Worm (Caenorhabditis elegans) whole organism, late embryonic: Measurements from ENCODE around the gene C16C8.17.

ENCODE experiments used
- C08G9.2 ChIP-seq: sonication (generic microtip); optimal IDR thresholded peaks from 2 replicates; lab custom pipeline; 2016; ENCODE audit warnings: mild to moderate bottlenecking, missing genetic modification characterization, moderate library complexity, missing compliant biosample characterization
- F13H6.1 ChIP-seq: sonication (generic microtip); optimal IDR thresholded peaks from 2 replicates; lab custom pipeline; 2016; ENCODE audit warnings: missing genetic modification characterization, missing compliant biosample characterization
- ceh-2 ChIP-seq: sonication (generic microtip); optimal IDR thresholded peaks from 2 replicates; lab custom pipeline; 2016; ENCODE audit warnings: missing genotype, missing genetic modification characterization, missing compliant biosample characterization
- ceh-22 ChIP-seq: sonication (generic microtip); optimal IDR thresholded peaks from 2 replicates; lab custom pipeline; 2017; ENCODE audit warnings: missing biosample characterization, missing genetic modification characterization
- ceh-34 ChIP-seq: sonication (generic microtip); optimal IDR thresholded peaks from 2 replicates; lab custom pipeline; 2016; ENCODE audit warnings: mild to moderate bottlenecking, missing genetic modification characterization, missing compliant biosample characterization
- ceh-45 ChIP-seq: fragments of 200-800 bp; sonication (Bioruptor generic); IDR thresholded peaks from 2 replicates; pipeline ENCODE4 v1.3.6; 2022; ENCODE audit warnings: missing genetic modification reagents, missing genetic modification characterization, missing compliant biosample characterization
- ceh-48 ChIP-seq: sonication (generic microtip); optimal IDR thresholded peaks from 2 replicates; lab custom pipeline; 2016; ENCODE audit warnings: missing genetic modification characterization, inconsistent platforms, missing compliant biosample characterization
- ceh-6 ChIP-seq: fragments of 200-800 bp; sonication (Bioruptor generic); optimal IDR thresholded peaks from 2 replicates; lab custom pipeline; 2018; ENCODE audit warnings: mild to moderate bottlenecking, missing genetic modification characterization, missing compliant biosample characterization
- ceh-9 ChIP-seq: sonication (generic microtip); optimal IDR thresholded peaks from 2 replicates; lab custom pipeline; 2016; ENCODE audit warnings: mild to moderate bottlenecking, missing genetic modification characterization, inconsistent platforms, missing compliant biosample characterization
- dmd-4 ChIP-seq: sonication (generic microtip); optimal IDR thresholded peaks from 2 replicates; lab custom pipeline; 2016; ENCODE audit warnings: borderline replicate concordance, missing genetic modification characterization, missing compliant biosample characterization
- dve-1 ChIP-seq: sonication (generic microtip); optimal IDR thresholded peaks from 2 replicates; lab custom pipeline; 2017; ENCODE audit warnings: antibody characterized with exemption, mild to moderate bottlenecking, missing genetic modification characterization, missing compliant biosample characterization
- elt-2 ChIP-seq: sonication (generic microtip); optimal IDR thresholded peaks from 2 replicates; lab custom pipeline; 2016; ENCODE audit warnings: missing genetic modification reagents, missing genetic modification characterization, missing compliant biosample characterization
- elt-4 ChIP-seq: sonication (generic microtip); optimal IDR thresholded peaks from 2 replicates; lab custom pipeline; 2016; ENCODE audit warnings: missing genetic modification characterization, missing compliant biosample characterization
- ets-4 ChIP-seq: sonication (generic microtip); optimal IDR thresholded peaks from 2 replicates; lab custom pipeline; 2016; ENCODE audit warnings: missing genetic modification characterization, missing compliant biosample characterization
- eyg-1 ChIP-seq: sonication (generic microtip); optimal IDR thresholded peaks from 2 replicates; lab custom pipeline; 2016; ENCODE audit warnings: missing genotype, missing genetic modification characterization, missing compliant biosample characterization
- fax-1 ChIP-seq: sonication (generic microtip); optimal IDR thresholded peaks from 2 replicates; lab custom pipeline; 2016; ENCODE audit warnings: missing genotype, missing genetic modification characterization, missing compliant biosample characterization
- fkh-10 ChIP-seq: fragments of 150-350 bp; optimal IDR thresholded peaks from 2 replicates; lab custom pipeline; 2014; ENCODE audit warnings: missing biosample characterization, missing genetic modification reagents, missing genetic modification characterization
- fkh-6 ChIP-seq: sonication (generic microtip); optimal IDR thresholded peaks from 2 replicates; lab custom pipeline; 2016; ENCODE audit warnings: missing genetic modification characterization, missing compliant biosample characterization
- hlh-13 ChIP-seq: fragments of 200-800 bp; sonication (Bioruptor generic); optimal IDR thresholded peaks from 2 replicates; lab custom pipeline; 2018; ENCODE audit warnings: mild to moderate bottlenecking, missing genetic modification characterization, missing compliant biosample characterization
- hlh-15 ChIP-seq: sonication (generic microtip); optimal IDR thresholded peaks from 2 replicates; lab custom pipeline; 2016; ENCODE audit warnings: missing genetic modification characterization, missing compliant biosample characterization
- hlh-30 ChIP-seq: sonication (generic microtip); optimal IDR thresholded peaks from 2 replicates; lab custom pipeline; 2017; ENCODE audit warnings: antibody characterized with exemption, missing genetic modification characterization, missing compliant biosample characterization; ENCODE audit not compliant: insufficient read depth
- hlh-6 ChIP-seq: sonication (generic microtip); optimal IDR thresholded peaks from 2 replicates; lab custom pipeline; 2016; ENCODE audit warnings: missing genotype, missing genetic modification characterization, missing compliant biosample characterization
- lim-6 ChIP-seq: sonication (generic microtip); optimal IDR thresholded peaks from 2 replicates; lab custom pipeline; 2016; ENCODE audit warnings: missing genetic modification characterization, missing compliant biosample characterization
- madf-2 ChIP-seq: sonication (generic microtip); optimal IDR thresholded peaks from 2 replicates; lab custom pipeline; 2017; ENCODE audit warnings: missing genetic modification characterization, missing compliant biosample characterization
- nhr-232 ChIP-seq: sonication (generic microtip); optimal IDR thresholded peaks from 2 replicates; lab custom pipeline; 2016; ENCODE audit warnings: missing genetic modification characterization, missing compliant biosample characterization
- npax-4 ChIP-seq: sonication (generic microtip); optimal IDR thresholded peaks from 2 replicates; lab custom pipeline; 2016; ENCODE audit warnings: missing genetic modification characterization, missing compliant biosample characterization
- pag-3 ChIP-seq: sonication (generic microtip); optimal IDR thresholded peaks from 2 replicates; lab custom pipeline; 2016; ENCODE audit warnings: missing compliant biosample characterization, missing genetic modification characterization, borderline replicate concordance
- pha-2 ChIP-seq: sonication (generic microtip); optimal IDR thresholded peaks from 2 replicates; lab custom pipeline; 2017; ENCODE audit warnings: mild to moderate bottlenecking, missing genetic modification characterization, missing compliant biosample characterization
- pqm-1 ChIP-seq: sonication (generic microtip); optimal IDR thresholded peaks from 2 replicates; lab custom pipeline; 2016; ENCODE audit warnings: missing genetic modification characterization, missing compliant biosample characterization
- pros-1 ChIP-seq: fragments of 150-350 bp; optimal IDR thresholded peaks from 2 replicates; lab custom pipeline; 2014; ENCODE audit warnings: missing biosample characterization, missing genetic modification reagents, missing genetic modification characterization
- rnt-1 ChIP-seq: sonication (generic microtip); optimal IDR thresholded peaks from 2 replicates; lab custom pipeline; 2016; ENCODE audit warnings: missing genetic modification characterization, missing compliant biosample characterization
- sdc-2 ChIP-seq: sonication (generic microtip); optimal IDR thresholded peaks from 2 replicates; lab custom pipeline; 2016; ENCODE audit warnings: missing genotype, missing genetic modification characterization, missing compliant biosample characterization
- sox-2 ChIP-seq: fragments of 200-800 bp; sonication (Bioruptor generic); IDR thresholded peaks from 2 replicates; pipeline ENCODE4 v1.3.6; 2022; ENCODE audit warnings: missing genetic modification reagents, missing genetic modification characterization, missing compliant biosample characterization
- tbx-2 ChIP-seq: sonication (generic microtip); optimal IDR thresholded peaks from 2 replicates; lab custom pipeline; 2016; ENCODE audit warnings: missing genetic modification characterization, missing compliant biosample characterization
- tbx-7 ChIP-seq: sonication (generic microtip); optimal IDR thresholded peaks from 2 replicates; lab custom pipeline; 2016; ENCODE audit warnings: missing genotype, missing genetic modification characterization, missing compliant biosample characterization
- ttx-3 ChIP-seq: sonication (generic microtip); optimal IDR thresholded peaks from 2 replicates; lab custom pipeline; 2016; ENCODE audit warnings: missing genetic modification reagents, missing genetic modification characterization, missing compliant biosample characterization
- unc-3 ChIP-seq, 2 experiments: fragments of 200-800 bp in 1 of 2; sonication (Bioruptor generic) in 1 of 2; sonication (generic microtip) in 1 of 2; conservative IDR thresholded peaks in 1 of 2; optimal IDR thresholded peaks in 1 of 2; 2 replicates each; pipeline versions ENCODE4 v1.3.6 to Lab custom; 2016 to 2022; ENCODE audit warnings: missing compliant biosample characterization in 2 of 2, missing genetic modification characterization in 2 of 2, missing genetic modification reagents in 1 of 2
- unc-42 ChIP-seq: sonication (generic microtip); optimal IDR thresholded peaks from 2 replicates; lab custom pipeline; 2016; ENCODE audit warnings: missing genotype, missing genetic modification characterization, missing compliant biosample characterization
- unc-86 ChIP-seq: sonication (generic microtip); optimal IDR thresholded peaks from 2 replicates; lab custom pipeline; 2016; ENCODE audit warnings: missing genetic modification characterization, missing compliant biosample characterization

The C16C8.17 gene

DNA sequence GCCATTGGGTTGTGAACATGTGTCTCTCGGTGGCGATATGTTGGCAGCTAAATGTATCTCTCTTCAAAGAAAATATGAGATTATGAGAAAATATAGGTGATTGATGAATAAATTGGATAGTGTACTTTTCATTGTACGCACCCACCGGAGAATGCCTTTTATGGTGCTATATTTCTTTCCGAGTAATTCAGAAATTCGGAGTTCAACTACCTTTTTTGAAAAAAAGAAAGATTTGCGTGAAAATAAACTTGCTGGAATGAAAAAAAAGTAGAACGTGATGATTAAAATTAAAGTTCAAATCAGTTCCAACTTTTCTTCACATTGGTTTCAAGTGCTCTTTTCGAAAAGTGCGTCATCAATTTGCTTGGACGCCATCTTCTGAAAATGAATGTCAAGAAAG lies 37.1 kb upstream of the C16C8.17 start, which contains the start of gene nep-8:
nep-8 (plus strand) TSS at position 301 of the 400 bp plus-strand sequence.
- no peak for TF ChIP-seq pag-3 (tag; lab: Kevin White, UChicago)
- no peak for TF ChIP-seq hlh-6 (tag; lab: Kevin White, UChicago)
- TF ChIP-seq elt-2 (tag; lab: Kevin White, UChicago) = no peak
- no peak for TF ChIP-seq pqm-1 (tag; lab: Kevin White, UChicago)
- no peak for TF ChIP-seq npax-4 (tag; lab: Kevin White, UChicago)
- no peak for TF ChIP-seq ceh-22 (tag; lab: Kevin White, UChicago)
- no peak for TF ChIP-seq hlh-13
- no peak for TF ChIP-seq nhr-232
- TF ChIP-seq unc-86 (tag; lab: Kevin White, UChicago) = no peak
- TF ChIP-seq lim-6 (tag; lab: Kevin White, UChicago) = no peak
- no peak for TF ChIP-seq eyg-1 (tag; lab: Kevin White, UChicago)
- TF ChIP-seq ceh-2 (tag; lab: Kevin White, UChicago) = no peak
- no peak for TF ChIP-seq F13H6.1
- TF ChIP-seq tbx-7 = no peak
- TF ChIP-seq ets-4 = no peak
- TF ChIP-seq ttx-3 (tag; lab: Kevin White, UChicago) = no peak
- no peak for TF ChIP-seq ceh-48 (tag; lab: Kevin White, UChicago)
- TF ChIP-seq rnt-1 (tag; lab: Kevin White, UChicago) = no peak
- TF ChIP-seq pha-2 (tag; lab: Kevin White, UChicago) = no peak
- no peak for TF ChIP-seq fkh-10 (GFP tag; lab: Kevin White, UChicago)
- TF ChIP-seq, all 69 proteins: peak for 0

- no peak for TF ChIP-seq fkh-6
- no peak for TF ChIP-seq ceh-9
- no peak for TF ChIP-seq ceh-22 (tag; lab: Kevin White, UChicago)
- no peak for TF ChIP-seq unc-42 (tag; lab: Kevin White, UChicago)
- TF ChIP-seq ceh-45 (GFP tag; lab: Robert Waterston, UW) = no peak
- no peak for TF ChIP-seq unc-3 (GFP tag; conservative IDR thresholded peaks at IDR 0.05; lab: Robert Waterston, UW)
- no peak for TF ChIP-seq unc-3 (tag; optimal IDR thresholded peaks at IDR 0.05; lab: Kevin White, UChicago)
- no peak for TF ChIP-seq dve-1
- no peak for TF ChIP-seq F13H6.1
- TF ChIP-seq rnt-1 (tag; lab: Kevin White, UChicago) = no peak
- no peak for TF ChIP-seq sdc-2
Observed at ce11 chrII:3414383-3414910, 26.2 kb upstream of the C16C8.17 start, which contains the start of the genes F18A12.7 and F18A12.2. Gene F18A12.7 (minus strand): TSS chrII:3414483. Gene F18A12.2 (plus strand): TSS chrII:3414860.

DNA sequence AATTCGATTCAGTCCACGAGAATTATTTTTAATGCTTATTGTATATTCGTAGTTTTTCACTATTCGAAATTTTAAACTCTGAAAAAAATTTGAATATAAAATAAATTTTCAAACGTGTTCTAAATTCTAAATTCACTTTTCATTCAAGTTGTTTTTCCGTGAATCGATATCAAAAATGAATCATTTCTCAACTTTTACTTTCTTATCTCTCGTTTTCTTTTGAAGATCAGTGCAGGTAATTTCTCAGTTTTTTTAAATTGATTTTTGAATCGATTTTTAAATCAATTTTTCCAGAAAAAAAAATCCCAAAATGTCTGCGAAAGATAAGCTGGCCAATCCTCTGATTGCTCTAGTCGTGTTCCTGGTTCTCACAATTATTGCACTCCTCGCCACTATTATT lies 24.1 kb upstream of the C16C8.17 start, which contains the start of gene nep-6:
nep-6 (plus strand) TSS at position 301 of the 400 bp plus-strand sequence.
- TF ChIP-seq ceh-6 (GFP tag; lab: Kevin White, UChicago) (no peak), elt-4 (tag; lab: Kevin White, UChicago) (no peak), C08G9.2 (tag; lab: Kevin White, UChicago) (no peak)
- TF ChIP-seq, all 69 proteins: peak for 0

DNA sequence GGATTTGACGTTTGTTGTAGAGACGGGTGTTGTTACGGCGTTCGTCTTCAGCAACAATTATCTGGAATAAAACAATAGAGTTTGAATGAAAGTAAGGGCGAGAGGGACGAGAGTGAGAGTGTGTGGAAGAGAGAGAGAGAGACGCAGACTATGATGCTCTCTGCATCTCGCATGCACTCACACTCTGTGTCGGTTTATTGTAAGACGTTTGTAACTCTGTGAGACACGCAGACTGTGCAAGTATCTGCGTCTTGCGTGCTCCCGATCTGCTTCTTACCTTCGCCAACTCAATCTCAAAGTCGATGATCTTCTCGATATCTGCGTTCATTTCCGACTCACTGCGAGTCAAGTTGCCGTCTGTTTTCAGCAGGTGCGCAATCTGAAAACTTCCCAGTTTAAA lies 17.7 kb upstream of the C16C8.17 start:
- TF ChIP-seq dmd-4 (tag; lab: Kevin White, UChicago) (no peak), tbx-2 (no peak), hlh-30 (tag; lab: Kevin White, UChicago) (no peak), madf-2 (tag; lab: Kevin White, UChicago) (no peak), pha-2 (tag; lab: Kevin White, UChicago) (no peak), fax-1 (tag; lab: Kevin White, UChicago) (no peak), unc-42 (tag; lab: Kevin White, UChicago) (no peak), unc-86 (tag; lab: Kevin White, UChicago) (no peak), hlh-13 (no peak), hlh-6 (tag; lab: Kevin White, UChicago) (no peak), ceh-9 (no peak), sox-2 (GFP tag; lab: Robert Waterston, UW) (no peak), ceh-45 (GFP tag; lab: Robert Waterston, UW) (no peak), lim-6 (tag; lab: Kevin White, UChicago) (no peak), hlh-15 (tag; lab: Kevin White, UChicago) (no peak), ceh-2 (tag; lab: Kevin White, UChicago) (no peak), ceh-34 (tag; lab: Kevin White, UChicago) (no peak), pros-1 (tag; lab: Kevin White, UChicago) (no peak), fkh-10 (GFP tag; lab: Kevin White, UChicago) (no peak)
